Fruit fly (Drosophila melanogaster): ENCODE results near the gene Gr93b.

Gr93b gene

DNA sequence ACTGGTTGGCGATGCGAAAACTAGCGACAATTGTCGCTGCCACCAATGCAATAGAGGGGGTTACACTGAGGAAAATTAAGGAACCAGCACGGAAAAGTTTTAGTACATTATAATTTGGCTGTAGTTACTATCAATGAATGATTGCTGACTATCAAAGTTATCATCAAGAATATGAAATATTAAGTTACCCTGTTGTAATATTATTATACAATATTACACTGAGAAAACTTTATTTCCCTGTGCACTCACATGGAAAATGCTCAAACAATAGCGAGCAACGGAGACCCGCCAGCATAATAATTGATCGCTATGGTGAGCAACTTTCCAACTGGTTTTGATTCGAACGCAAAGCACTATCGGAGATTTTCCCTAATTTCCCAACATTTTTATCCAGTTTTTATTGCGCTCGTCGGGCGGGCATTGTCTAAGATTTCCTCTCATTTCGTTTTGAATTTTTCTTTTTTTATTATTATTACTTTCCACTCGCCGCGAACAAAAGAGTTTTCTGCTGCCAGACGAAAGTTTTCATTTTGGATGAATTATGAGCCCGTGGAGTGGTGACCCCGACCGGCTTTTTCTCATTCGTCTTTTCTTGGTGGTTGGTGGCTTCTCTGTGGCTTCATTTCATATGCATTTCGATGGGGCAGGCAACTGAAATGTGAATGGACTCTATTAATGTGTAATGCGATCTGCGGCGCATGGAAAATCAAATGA lies 18.7 kb upstream of the Gr93b start (continued):
- TF ChIP-seq CG30020 (tag; optimal IDR thresholded peaks at IDR 0.05), result peak; percentile 69
- no peak for TF ChIP-seq repo (GFP tag; optimal IDR thresholded peaks at IDR 0.05)
- TF ChIP-seq crc (GFP tag; optimal IDR thresholded peaks at IDR 0.05), result no peak
- TF ChIP-seq CG18262 (tag; optimal IDR thresholded peaks at IDR 0.05), result peak; percentile 92
- TF ChIP-seq CG4820 (GFP tag; optimal IDR thresholded peaks at IDR 0.05), result peak; percentile 75
- TF ChIP-seq unc-4 (GFP tag; IDR thresholded peaks at IDR 0.05; ENCODE audit: partially characterized antibody), result no peak
- peak; percentile 30 for TF ChIP-seq zen (tag; optimal IDR thresholded peaks at IDR 0.05)
- TF ChIP-seq Abd-B (GFP tag; optimal IDR thresholded peaks at IDR 0.05), result peak; percentile 67
- TF ChIP-seq gem (tag; optimal IDR thresholded peaks at IDR 0.05), result peak; percentile 95
- TF ChIP-seq run (tag; optimal IDR thresholded peaks at IDR 0.05), result peak; percentile 83
- peak; percentile 26 for TF ChIP-seq CG16863 (GFP tag; optimal IDR thresholded peaks at IDR 0.05)
- peak; percentile 53 for TF ChIP-seq CG4854 (GFP tag; optimal IDR thresholded peaks at IDR 0.05)
- peak; percentile 96 for TF ChIP-seq CG1603 (tag; optimal IDR thresholded peaks at IDR 0.05)
- TF ChIP-seq CG14710 (tag; optimal IDR thresholded peaks at IDR 0.05), result peak; percentile 68
- peak; percentile 4 for TF ChIP-seq Meics (GFP tag; optimal IDR thresholded peaks at IDR 0.05)
- TF ChIP-seq CG1602 (GFP tag; optimal IDR thresholded peaks at IDR 0.05), result peak; percentile 69
- peak; percentile 65 for TF ChIP-seq esg (GFP tag; conservative IDR thresholded peaks at IDR 0.05)
- peak; percentile 88 for TF ChIP-seq Oli (tag; optimal IDR thresholded peaks at IDR 0.05)
- TF ChIP-seq gsb-n (tag; optimal IDR thresholded peaks at IDR 0.05), result peak; percentile 94
- TF ChIP-seq p53 (GFP tag; optimal IDR thresholded peaks at IDR 0.05), result no peak
- peak; percentile 95 for TF ChIP-seq ci (GFP tag; IDR thresholded peaks at IDR 0.05)
- no peak for TF ChIP-seq CG6175 (GFP tag; IDR thresholded peaks at IDR 0.05)
- no peak for TF ChIP-seq sna (GFP tag; IDR thresholded peaks at IDR 0.05; ENCODE audit: partially characterized antibody)
- TF ChIP-seq nau (GFP tag; optimal IDR thresholded peaks at IDR 0.05), result peak; percentile 56
- TF ChIP-seq ab (GFP tag; optimal IDR thresholded peaks at IDR 0.05), result no peak
- TF ChIP-seq CG15269 (tag; optimal IDR thresholded peaks at IDR 0.05), result peak; percentile 74
- TF ChIP-seq Xrp1 (GFP tag; IDR thresholded peaks at IDR 0.05), result peak; percentile 91
- peak; percentile 23 for TF ChIP-seq MTF-1 (GFP tag; optimal IDR thresholded peaks at IDR 0.05; ENCODE audit: borderline replicate concordance)
- TF ChIP-seq CG6683 (GFP tag; optimal IDR thresholded peaks at IDR 0.05), result peak; percentile 7
- peak; percentile 87 for TF ChIP-seq org-1 (GFP tag; optimal IDR thresholded peaks at IDR 0.05)
- TF ChIP-seq CG9817 (tag; optimal IDR thresholded peaks at IDR 0.05), result peak; percentile 55
- peak; percentile 81 for TF ChIP-seq gce (GFP tag; IDR thresholded peaks at IDR 0.05)
- peak in 1 of 3 experiments; percentile 0 for TF ChIP-seq Stat92E (GFP tag; optimal IDR thresholded peaks at IDR 0.05)
- TF ChIP-seq Sry-β (GFP tag; optimal IDR thresholded peaks at IDR 0.05), result peak; percentile 25
- peak; percentile 54 for TF ChIP-seq E2f1 (GFP tag; IDR thresholded peaks at IDR 0.05)
- peak; percentile 80 for TF ChIP-seq pnt (GFP tag; optimal IDR thresholded peaks at IDR 0.05)
- no peak for TF ChIP-seq Mes4 (GFP tag; optimal IDR thresholded peaks at IDR 0.05)
- TF ChIP-seq CG3163 (GFP tag; optimal IDR thresholded peaks at IDR 0.05), result no peak
- TF ChIP-seq CG8944 (GFP tag; optimal IDR thresholded peaks at IDR 0.05), result peak; percentile 39
- TF ChIP-seq CkIIα-i1 (GFP tag; IDR thresholded peaks at IDR 0.05), result no peak
- no peak for TF ChIP-seq Hr39 (optimal IDR thresholded peaks at IDR 0.05)
- no peak for TF ChIP-seq Tbp (GFP tag; optimal IDR thresholded peaks at IDR 0.05)
- no peak for TF ChIP-seq Lim3 (GFP tag; IDR thresholded peaks at IDR 0.05)
- peak; percentile 72 for TF ChIP-seq lmd (GFP tag; IDR thresholded peaks at IDR 0.05)
- peak; percentile 65 for TF ChIP-seq Nf-YB (GFP tag; optimal IDR thresholded peaks at IDR 0.05)
- no peak for TF ChIP-seq caup (GFP tag; optimal IDR thresholded peaks at IDR 0.05; ENCODE audit: severe bottlenecking)
- no peak; the same call in 2 of the 3 replicates for TF ChIP-seq Mrtf (GFP tag; IDR thresholded peaks at IDR 0.05)
- no peak for TF ChIP-seq D19B (GFP tag; optimal IDR thresholded peaks at IDR 0.05)
- TF ChIP-seq CG33213 (GFP tag; optimal IDR thresholded peaks at IDR 0.05), result peak; percentile 38
- TF ChIP-seq B-H1 (GFP tag; IDR thresholded peaks at IDR 0.05), result no peak
